Fruit fly (Drosophila melanogaster) whole organism, wandering third instar larva: ENCODE results near the gene AhcyL2.

Experiments
- Abd-B ChIP-seq: fragments of >200 bp; optimal IDR thresholded peaks from 2 replicates; lab custom pipeline; 2017; ENCODE audit warnings: missing biosample characterization, missing genetic modification characterization
- CG9705 ChIP-seq: fragments of 200-800 bp; sonication (Bioruptor generic); optimal IDR thresholded peaks from 2 replicates; lab custom pipeline; 2018; ENCODE audit warnings: missing biosample characterization, mild to moderate bottlenecking, missing genetic modification characterization
- CrebA ChIP-seq: fragments of 200-800 bp; sonication (Bioruptor generic); optimal IDR thresholded peaks from 2 replicates; lab custom pipeline; 2016; ENCODE audit warnings: missing biosample characterization, mild to moderate bottlenecking, missing genetic modification characterization, borderline replicate concordance
- Dfd ChIP-seq: fragments of >200 bp; optimal IDR thresholded peaks from 2 replicates; lab custom pipeline; 2017; ENCODE audit warnings: missing biosample characterization, missing genetic modification characterization
- Dif ChIP-seq: fragments of 200-275, 200-300 bp; sonication (Bioruptor generic); optimal IDR thresholded peaks from 2 replicates; lab custom pipeline; 2018; ENCODE audit warnings: missing biosample characterization, missing genetic modification characterization; ENCODE audit not compliant: partially characterized antibody
- GATAd ChIP-seq: sonication (Bioruptor generic); optimal IDR thresholded peaks from 2 replicates; lab custom pipeline; 2016; ENCODE audit warnings: missing biosample characterization, missing genetic modification characterization
- Hnf4 ChIP-seq: fragments of 200-800 bp; sonication (Bioruptor generic); optimal IDR thresholded peaks from 2 replicates; lab custom pipeline; 2016; ENCODE audit warnings: missing biosample characterization, mild to moderate bottlenecking, missing genetic modification characterization
- Hr83 ChIP-seq: fragments of 200-300 bp; sonication (Bioruptor generic); optimal IDR thresholded peaks from 2 replicates; lab custom pipeline; 2016; ENCODE audit warnings: missing biosample characterization, mild to moderate bottlenecking, missing genetic modification characterization, moderate library complexity; ENCODE audit not compliant: poor library complexity, severe bottlenecking
- Jra ChIP-seq: sonication (Bioruptor generic); optimal IDR thresholded peaks from 2 replicates; lab custom pipeline; 2016; ENCODE audit warnings: missing biosample characterization, missing genetic modification characterization
- Mio ChIP-seq: sonication (Bioruptor generic); optimal IDR thresholded peaks from 2 replicates; lab custom pipeline; 2016; ENCODE audit warnings: missing biosample characterization, missing genetic modification characterization
- Myc ChIP-seq: fragments of >200 bp; optimal IDR thresholded peaks from 2 replicates; lab custom pipeline; 2017
- N ChIP-seq: fragments of >200 bp; optimal IDR thresholded peaks from 2 replicates; lab custom pipeline; 2018; ENCODE audit warnings: missing biosample characterization, missing external identifiers, missing genetic modification characterization
- OdsH ChIP-seq: fragments of 200-800 bp; sonication (Bioruptor generic); optimal IDR thresholded peaks from 2 replicates; lab custom pipeline; 2016; ENCODE audit warnings: missing biosample characterization, mild to moderate bottlenecking, missing genetic modification characterization
- Rel ChIP-seq, 2 experiments: fragments of 200-800 bp; sonication (Bioruptor generic) in 1 of 2; optimal IDR thresholded peaks; 2 replicates in 1 of 2; 3 replicates in 1 of 2; lab custom pipeline; 2016 to 2019; ENCODE audit warnings: mild to moderate bottlenecking in 2 of 2, missing biosample characterization in 2 of 2, missing genetic modification characterization in 2 of 2, moderate library complexity in 1 of 2
- Sp1 ChIP-seq: fragments of 200-800 bp; sonication (Bioruptor generic); optimal IDR thresholded peaks from 3 replicates; lab custom pipeline; 2019; ENCODE audit warnings: missing biosample characterization, mild to moderate bottlenecking, missing genetic modification characterization, moderate library complexity
- Vsx2 ChIP-seq: fragments of 200-300, 225-300 bp; sonication (Bioruptor generic); optimal IDR thresholded peaks from 2 replicates; lab custom pipeline; 2018; ENCODE audit warnings: missing biosample characterization, missing genetic modification characterization; ENCODE audit not compliant: partially characterized antibody
- br ChIP-seq: fragments of 200-800 bp; sonication (Bioruptor generic); optimal IDR thresholded peaks from 2 replicates; lab custom pipeline; 2016; ENCODE audit warnings: missing biosample characterization, missing genetic modification characterization
- brk ChIP-seq: fragments of 200-800 bp; sonication (Bioruptor generic); optimal IDR thresholded peaks from 2 replicates; lab custom pipeline; 2016; ENCODE audit warnings: missing biosample characterization, mild to moderate bottlenecking, missing genetic modification characterization
- dl ChIP-seq, 2 experiments: fragments of 175-275, 200-275 bp in 1 of 2; fragments of 200-275 bp in 1 of 2; sonication (Bioruptor generic); optimal IDR thresholded peaks; lab custom pipeline; 2018; ENCODE audit warnings: mild to moderate bottlenecking in 2 of 2, missing biosample characterization in 2 of 2, missing genetic modification characterization in 2 of 2, moderate library complexity in 2 of 2; ENCODE audit not compliant: partially characterized antibody in 2 of 2, insufficient read depth in 1 of 2
- dmrt93B ChIP-seq: fragments of 200-800 bp; sonication (Bioruptor generic); optimal IDR thresholded peaks from 2 replicates; lab custom pipeline; 2018; ENCODE audit warnings: missing biosample characterization, mild to moderate bottlenecking, missing genetic modification characterization
- dsf ChIP-seq: sonication (Bioruptor generic); optimal IDR thresholded peaks from 2 replicates; lab custom pipeline; 2016; ENCODE audit warnings: missing biosample characterization, missing genetic modification characterization, borderline replicate concordance
- ey ChIP-seq: fragments of 200-800 bp; sonication (Bioruptor generic); optimal IDR thresholded peaks from 2 replicates; lab custom pipeline; 2016; ENCODE audit warnings: missing biosample characterization, missing genetic modification characterization
- foxo ChIP-seq, 2 experiments: fragments of 200-800 bp; sonication (Bioruptor generic); optimal IDR thresholded peaks; 2 replicates in 1 of 2; 3 replicates in 1 of 2; lab custom pipeline; 2016 to 2017; ENCODE audit warnings: missing biosample characterization in 2 of 2, missing genetic modification characterization in 2 of 2
- h ChIP-seq: fragments of 200-800 bp; sonication (Bioruptor generic); optimal IDR thresholded peaks from 3 replicates; lab custom pipeline; 2016; ENCODE audit warnings: missing biosample characterization, mild to moderate bottlenecking, missing genetic modification characterization
- jim ChIP-seq: fragments of 175-275, 200-325 bp; sonication (Bioruptor generic); optimal IDR thresholded peaks from 2 replicates; lab custom pipeline; 2016; ENCODE audit warnings: missing biosample characterization, mild to moderate bottlenecking, missing genetic modification characterization
- pan ChIP-seq: fragments of >200 bp; optimal IDR thresholded peaks from 2 replicates; lab custom pipeline; 2017
- psq ChIP-seq: fragments of 200-800 bp; sonication (Bioruptor generic); optimal IDR thresholded peaks from 3 replicates; lab custom pipeline; 2017; ENCODE audit warnings: missing biosample characterization, mild to moderate bottlenecking, missing genetic modification characterization, moderate library complexity
- rgr ChIP-seq: fragments of 200-800 bp; sonication (Bioruptor generic); optimal IDR thresholded peaks from 3 replicates; lab custom pipeline; 2016; ENCODE audit warnings: missing biosample characterization, mild to moderate bottlenecking, missing genetic modification characterization
- sage ChIP-seq: fragments of 200-800 bp; sonication (Bioruptor generic); optimal IDR thresholded peaks from 2 replicates; lab custom pipeline; 2016; ENCODE audit warnings: missing biosample characterization, mild to moderate bottlenecking, missing genetic modification characterization
- sv ChIP-seq: fragments of 200-800 bp; sonication (Bioruptor generic); optimal IDR thresholded peaks from 3 replicates; lab custom pipeline; 2016; ENCODE audit warnings: missing biosample characterization, missing genetic modification characterization
- tai ChIP-seq: sonication (Bioruptor generic); optimal IDR thresholded peaks from 2 replicates; lab custom pipeline; 2016; ENCODE audit warnings: missing biosample characterization, missing genetic modification characterization
- usp ChIP-seq: fragments of >200 bp; optimal IDR thresholded peaks from 2 replicates; lab custom pipeline; 2017; ENCODE audit warnings: missing biosample characterization, missing genetic modification characterization
- woc ChIP-seq: sonication (Bioruptor generic); optimal IDR thresholded peaks from 2 replicates; lab custom pipeline; 2016; ENCODE audit warnings: missing biosample characterization, mild to moderate bottlenecking, missing genetic modification characterization

AhcyL2 gene

dm6 chr3R:16948667-16949066, 33.3 kb downstream of the AhcyL2 start:
- TF ChIP-seq usp (GFP tag; lab: Kevin White, UChicago) (no peak), pan (lab: Kevin White, UChicago) (no peak), rgr (no peak), jim (GFP tag; lab: Kevin White, UChicago) (peak; percentile 37), Dfd (GFP tag; lab: Kevin White, UChicago) (no peak), Dif (GFP tag; lab: Kevin White, UChicago) (peak; percentile 7), psq (GFP tag; lab: Kevin White, UChicago) (no peak), brk (no peak), Hnf4 (GFP tag; lab: Kevin White, UChicago) (no peak)

dm6 chr3R:16944267-16944666, 37.7 kb downstream of the AhcyL2 start:
- TF ChIP-seq Rel (GFP tag; optimal IDR thresholded peaks at IDR 0.05; lab: Kevin White, UChicago) (no peak), Rel (tag; optimal IDR thresholded peaks at IDR 0.05; lab: Kevin White, UChicago) (peak; percentile 16), ey (GFP tag; lab: Kevin White, UChicago) (no peak), Abd-B (GFP tag; lab: Kevin White, UChicago) (no peak)

dm6 chr3R:16941285-16941684, 40.7 kb downstream of the AhcyL2 start:
- TF ChIP-seq GATAd (GFP tag; lab: Kevin White, UChicago): no peak
- no peak for TF ChIP-seq CG9705 (GFP tag; lab: Kevin White, UChicago)
- TF ChIP-seq foxo (GFP tag; optimal IDR thresholded peaks at IDR 0.05; lab: Kevin White, UChicago): peak in 1 of 2 experiments; percentile 2

dm6 chr3R:16940520-16940919, 41.4 kb downstream of the AhcyL2 start:
- TF ChIP-seq ey (GFP tag; lab: Kevin White, UChicago): no peak
- no peak for TF ChIP-seq Hnf4 (GFP tag; lab: Kevin White, UChicago)
- TF ChIP-seq brk: no peak
- TF ChIP-seq dmrt93B (GFP tag; lab: Kevin White, UChicago): no peak
- TF ChIP-seq Dif (GFP tag; lab: Kevin White, UChicago): no peak
- no peak for TF ChIP-seq Myc (lab: Kevin White, UChicago)
- TF ChIP-seq Hr83 (GFP tag; lab: Kevin White, UChicago): no peak
- TF ChIP-seq jim (GFP tag; lab: Kevin White, UChicago): no peak

dm6 chr3R:16936319-16936718, 45.6 kb downstream of the AhcyL2 start:
- TF ChIP-seq Vsx2 (no peak), Mio (no peak), CrebA (GFP tag; lab: Kevin White, UChicago) (no peak), CG9705 (GFP tag; lab: Kevin White, UChicago) (no peak), Dfd (GFP tag; lab: Kevin White, UChicago) (no peak), dmrt93B (GFP tag; lab: Kevin White, UChicago) (no peak), Myc (lab: Kevin White, UChicago) (no peak), Sp1 (GFP tag; lab: Kevin White, UChicago) (no peak), GATAd (GFP tag; lab: Kevin White, UChicago) (no peak)

dm6 chr3R:16934154-16934992, 47.6 kb downstream of the AhcyL2 start:
- TF ChIP-seq N (GFP tag; lab: Kevin White, UChicago) (peak; percentile 77), usp (GFP tag; lab: Kevin White, UChicago) (no peak), tai (no peak), Dif (GFP tag; lab: Kevin White, UChicago) (peak; percentile 59), Abd-B (GFP tag; lab: Kevin White, UChicago) (peak; percentile 68), psq (GFP tag; lab: Kevin White, UChicago) (no peak), Myc (lab: Kevin White, UChicago) (no peak), Sp1 (GFP tag; lab: Kevin White, UChicago) (no peak), OdsH (GFP tag; lab: Kevin White, UChicago) (no peak), Rel (GFP tag; optimal IDR thresholded peaks at IDR 0.05; lab: Kevin White, UChicago) (no peak), Rel (tag; optimal IDR thresholded peaks at IDR 0.05; lab: Kevin White, UChicago) (no peak), Vsx2 (no peak), pan (lab: Kevin White, UChicago) (no peak), dsf (GFP tag; lab: Kevin White, UChicago) (no peak), jim (GFP tag; lab: Kevin White, UChicago) (no peak), GATAd (GFP tag; lab: Kevin White, UChicago) (no peak), sage (GFP tag; lab: Kevin White, UChicago) (no peak), Hnf4 (GFP tag; lab: Kevin White, UChicago) (no peak), foxo (GFP tag; optimal IDR thresholded peaks at IDR 0.05; lab: Kevin White, UChicago) (no peak), h (no peak), br (GFP tag; lab: Kevin White, UChicago) (no peak), sv (GFP tag; lab: Kevin White, UChicago) (no peak), woc (GFP tag; lab: Kevin White, UChicago) (no peak), Jra (GFP tag; lab: Kevin White, UChicago) (no peak), CG9705 (GFP tag; lab: Kevin White, UChicago) (no peak), CrebA (GFP tag; lab: Kevin White, UChicago) (no peak), dl (GFP tag; optimal IDR thresholded peaks at IDR 0.05; lab: Kevin White, UChicago; ENCODE audit: insufficient read depth in 1 of 2, partially characterized antibody in 2 of 2) (peak in 1 of 2 experiments; percentile 36), Hr83 (GFP tag; lab: Kevin White, UChicago) (peak; percentile 8)
